Worm (Caenorhabditis elegans): ENCODE data around the gene Y69A2AR.46.

DNA sequence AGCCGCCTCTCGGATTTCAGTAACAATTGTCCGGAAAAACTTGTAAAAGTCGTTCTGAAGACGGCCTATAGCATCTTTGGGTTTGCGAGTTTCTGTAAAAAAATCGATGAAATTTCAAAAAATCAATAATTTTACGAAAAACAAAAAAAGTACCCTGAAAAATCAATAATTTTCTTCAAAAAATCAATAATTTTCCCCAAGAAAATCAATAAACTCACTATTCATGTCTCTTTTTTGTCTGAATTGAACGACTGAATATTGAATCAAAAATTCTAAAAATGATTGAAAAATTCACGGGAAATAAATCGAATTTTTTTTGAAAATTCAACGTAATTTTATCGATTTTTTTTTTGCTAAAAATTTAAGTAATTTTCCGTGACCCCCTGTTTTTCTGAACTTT, 10.0 kb upstream of the Y69A2AR.46 start, which contains the start of gene Y69A2AR.23:
- TF ChIP-seq ama-1 (optimal IDR thresholded peaks at IDR 0.05) (no peak), nhr-12 (tag; optimal IDR thresholded peaks at IDR 0.05) (no peak), lin-11 (tag; optimal IDR thresholded peaks at IDR 0.05) (no peak), zag-1 (tag; optimal IDR thresholded peaks at IDR 0.05) (no peak), elt-3 (tag; optimal IDR thresholded peaks at IDR 0.05) (no peak), ztf-11 (tag; optimal IDR thresholded peaks at IDR 0.05) (no peak), nhr-237 (tag; optimal IDR thresholded peaks at IDR 0.05) (no peak), unc-62 (GFP tag; optimal IDR thresholded peaks at IDR 0.05) (no peak), mdl-1 (tag; optimal IDR thresholded peaks at IDR 0.05) (no peak)

All from whole organism, L2 larva.